Fruit fly (Drosophila melanogaster) Kc167 (cell line): ENCODE data around the gene CG17154.

Source experiments
- Myc ChIP-seq: fragments of >200 bp; optimal IDR thresholded peaks from 2 replicates; lab custom pipeline; 2017; ENCODE audit warnings: missing external identifiers
- Sin3A ChIP-seq: fragments of >200 bp; optimal IDR thresholded peaks from 2 replicates; lab custom pipeline; 2018; ENCODE audit warnings: missing external identifiers
- h ChIP-seq: fragments of >200 bp; optimal IDR thresholded peaks from 3 replicates; lab custom pipeline; 2018; ENCODE audit warnings: missing external identifiers
- insv ChIP-seq: fragments of >200 bp; optimal IDR thresholded peaks from 3 replicates; lab custom pipeline; 2018; ENCODE audit warnings: missing external identifiers
- psq ChIP-seq: fragments of >200 bp; optimal IDR thresholded peaks from 2 replicates; lab custom pipeline; 2017; ENCODE audit warnings: missing external identifiers
- ttk ChIP-seq: sonication (Bioruptor generic); optimal IDR thresholded peaks from 2 replicates; lab custom pipeline; 2017; ENCODE audit warnings: missing external identifiers

Gene CG17154

dm6 chr3L:12085691-12086078 lies 2.7 kb upstream of the CG17154 start:
- no peak for TF ChIP-seq h

dm6 chr3L:12090184-12090897 lies 1.9 kb downstream of the CG17154 start:
- TF ChIP-seq h (no peak), insv (lab: Kevin White, UChicago) (no peak), Myc (no peak), Sin3A (lab: Kevin White, UChicago) (no peak), psq (lab: Kevin White, UChicago) (no peak), ttk (lab: Kevin White, UChicago) (no peak)

- TF ChIP-seq insv (lab: Kevin White, UChicago) (no peak), Myc (no peak), h (no peak), psq (lab: Kevin White, UChicago) (no peak), Sin3A (lab: Kevin White, UChicago) (no peak), ttk (lab: Kevin White, UChicago) (no peak)
Measured at dm6 chr3L:12090898-12091685, 2.7 kb downstream of the CG17154 start.

- TF ChIP-seq ttk (lab: Kevin White, UChicago) (no peak), insv (lab: Kevin White, UChicago) (no peak), psq (lab: Kevin White, UChicago) (no peak), Sin3A (lab: Kevin White, UChicago) (no peak), h (no peak), Myc (no peak)
Measured at dm6 chr3L:12092860-12093359, 4.5 kb downstream of the CG17154 start.

dm6 chr3L:12095960-12096359 lies 7.5 kb downstream of the CG17154 start:
- TF ChIP-seq psq (lab: Kevin White, UChicago) = no peak
- no peak for TF ChIP-seq insv (lab: Kevin White, UChicago)
- TF ChIP-seq h = no peak
- no peak for TF ChIP-seq Sin3A (lab: Kevin White, UChicago)
- no peak for TF ChIP-seq Myc
- no peak for TF ChIP-seq ttk (lab: Kevin White, UChicago)

dm6 chr3L:12096799-12097662 lies 8.6 kb downstream of the CG17154 start:
- TF ChIP-seq psq (lab: Kevin White, UChicago) (no peak), insv (lab: Kevin White, UChicago) (no peak), Sin3A (lab: Kevin White, UChicago) (no peak), h (no peak), ttk (lab: Kevin White, UChicago) (no peak), Myc (no peak)

dm6 chr3L:12099329-12100031 lies 11.1 kb downstream of the CG17154 start:
- TF ChIP-seq h (no peak), ttk (lab: Kevin White, UChicago) (no peak), insv (lab: Kevin White, UChicago) (no peak), Sin3A (lab: Kevin White, UChicago) (no peak), psq (lab: Kevin White, UChicago) (no peak)

- TF ChIP-seq insv (lab: Kevin White, UChicago) (no peak), Sin3A (lab: Kevin White, UChicago) (no peak), Myc (no peak), psq (lab: Kevin White, UChicago) (no peak), h (no peak), ttk (lab: Kevin White, UChicago) (no peak)
Measured at dm6 chr3L:12101924-12102383, 13.5 kb downstream of the CG17154 start.

- TF ChIP-seq insv (lab: Kevin White, UChicago) = no peak
- no peak for TF ChIP-seq Sin3A (lab: Kevin White, UChicago)
- no peak for TF ChIP-seq psq (lab: Kevin White, UChicago)
- no peak for TF ChIP-seq h
- TF ChIP-seq ttk (lab: Kevin White, UChicago) = no peak
- no peak for TF ChIP-seq Myc
Measured at dm6 chr3L:12107378-12107777, 19.0 kb downstream of the CG17154 start.

dm6 chr3L:12108515-12108914 lies 20.1 kb downstream of the CG17154 start:
- no peak for TF ChIP-seq ttk (lab: Kevin White, UChicago)
- TF ChIP-seq Sin3A (lab: Kevin White, UChicago) = no peak

- TF ChIP-seq ttk (lab: Kevin White, UChicago) (no peak), Myc (no peak), h (no peak), Sin3A (lab: Kevin White, UChicago) (no peak), insv (lab: Kevin White, UChicago) (no peak), psq (lab: Kevin White, UChicago) (no peak)
Measured at dm6 chr3L:12109045-12109632, 20.7 kb downstream of the CG17154 start.
